Fruit fly (Drosophila melanogaster) whole organism, prepupa: ENCODE measurements around the gene Gfat2.

Experiments used
- CG6276 ChIP-seq: fragments of 200-800 bp; sonication (Bioruptor generic); optimal IDR thresholded peaks from 2 replicates; lab custom pipeline; 2017; ENCODE audit warnings: missing biosample characterization, mild to moderate bottlenecking, missing genetic modification characterization
- Eip93F ChIP-seq: fragments of 200-800 bp; sonication (Bioruptor generic); optimal IDR thresholded peaks from 2 replicates; lab custom pipeline; 2016; ENCODE audit warnings: missing biosample characterization, mild to moderate bottlenecking, missing genetic modification characterization
- Ets96B ChIP-seq: fragments of 200-800 bp; optimal IDR thresholded peaks from 2 replicates; lab custom pipeline; 2019; ENCODE audit warnings: missing biosample characterization, mild to moderate bottlenecking, missing genetic modification characterization, moderate library complexity
- Sox102F ChIP-seq: fragments of 200-800 bp; sonication (Bioruptor generic); optimal IDR thresholded peaks from 2 replicates; lab custom pipeline; 2016; ENCODE audit warnings: missing biosample characterization, mild to moderate bottlenecking, missing genetic modification characterization
- achi ChIP-seq: fragments of 200-800 bp; sonication (Bioruptor generic); optimal IDR thresholded peaks from 3 replicates; lab custom pipeline; 2016; ENCODE audit warnings: missing biosample characterization, missing genetic modification characterization
- acj6 ChIP-seq: fragments of 200-800 bp; sonication (Bioruptor generic); optimal IDR thresholded peaks from 3 replicates; lab custom pipeline; 2016; ENCODE audit warnings: missing biosample characterization, missing genetic modification characterization
- svp ChIP-seq: fragments of 200-800 bp; sonication (Bioruptor generic); peaks from one replicate; lab custom pipeline; 2016; ENCODE audit warnings: missing biosample characterization, missing genetic modification characterization
- vri ChIP-seq: fragments of 200-800 bp; sonication (Bioruptor generic); optimal IDR thresholded peaks from 3 replicates; lab custom pipeline; 2016; ENCODE audit warnings: missing biosample characterization, mild to moderate bottlenecking, missing genetic modification characterization

- no peak for TF ChIP-seq Ets96B (tag; lab: Kevin White, UChicago)
- TF ChIP-seq Eip93F, result no peak
- TF ChIP-seq CG6276 (GFP tag; lab: Kevin White, UChicago), result no peak
- no peak for TF ChIP-seq achi
- TF ChIP-seq vri (GFP tag; lab: Kevin White, UChicago), result no peak
- no peak for TF ChIP-seq svp (GFP tag; lab: Kevin White, UChicago)
- no peak for TF ChIP-seq Sox102F (GFP tag; lab: Kevin White, UChicago)
- TF ChIP-seq acj6 (GFP tag; lab: Kevin White, UChicago), result no peak
Measured at dm6 chr3R:28377648-28378047, 38.1 kb upstream of the Gfat2 start.
